Worm (Caenorhabditis elegans): ENCODE results near the gene K12H4.3.

The K12H4.3 gene

ce11 chrIII:8030963-8031362 is 14.9 kb upstream of the K12H4.3 start, which contains the start of gene F44B9.9:
Gene F44B9.9, minus strand, starts transcription at chrIII:8031063.
- TF ChIP-seq dao-5 (tag; optimal IDR thresholded peaks at IDR 0.05) (no peak), W03F9.2 (tag; optimal IDR thresholded peaks at IDR 0.05) (no peak), him-1 (tag; optimal IDR thresholded peaks at IDR 0.05) (no peak)

ce11 chrIII:8033534-8033933 is 12.3 kb upstream of the K12H4.3 start, which contains the start of gene F44B9.10:
Gene F44B9.10, minus strand, starts transcription at chrIII:8033634.
- TF ChIP-seq him-1 (tag; optimal IDR thresholded peaks at IDR 0.05) (no peak), W03F9.2 (tag; optimal IDR thresholded peaks at IDR 0.05) (no peak), dao-5 (tag; optimal IDR thresholded peaks at IDR 0.05) (no peak)

ce11 chrIII:8036050-8036449 is 9.8 kb upstream of the K12H4.3 start:
- TF ChIP-seq dao-5 (tag; optimal IDR thresholded peaks at IDR 0.05) (no peak), him-1 (tag; optimal IDR thresholded peaks at IDR 0.05) (no peak), W03F9.2 (tag; optimal IDR thresholded peaks at IDR 0.05) (no peak)

- TF ChIP-seq him-1 (tag; optimal IDR thresholded peaks at IDR 0.05) (no peak), dao-5 (tag; optimal IDR thresholded peaks at IDR 0.05) (no peak), W03F9.2 (tag; optimal IDR thresholded peaks at IDR 0.05) (no peak)
These were observed 9.3 kb upstream of the K12H4.3 start for ce11 chrIII:8036497-8036896.

- no peak for TF ChIP-seq W03F9.2 (tag; optimal IDR thresholded peaks at IDR 0.05)
- no peak for TF ChIP-seq him-1 (tag; optimal IDR thresholded peaks at IDR 0.05)
- no peak for TF ChIP-seq dao-5 (tag; optimal IDR thresholded peaks at IDR 0.05)
These were observed 7.9 kb upstream of the K12H4.3 start, which contains the start of gene dpf-6 for ce11 chrIII:8037941-8038340. Gene dpf-6, plus strand, starts transcription at chrIII:8038241.

ce11 chrIII:8042775-8043174 is 3.1 kb upstream of the K12H4.3 start, which contains the start of gene K12H4.6:
Gene K12H4.6, minus strand, starts transcription at chrIII:8042875.
- TF ChIP-seq W03F9.2 (tag; optimal IDR thresholded peaks at IDR 0.05) (no peak), dao-5 (tag; optimal IDR thresholded peaks at IDR 0.05) (no peak), him-1 (tag; optimal IDR thresholded peaks at IDR 0.05) (no peak)

- peak; percentile 98 for TF ChIP-seq W03F9.2 (tag; optimal IDR thresholded peaks at IDR 0.05)
- TF ChIP-seq him-1 (tag; optimal IDR thresholded peaks at IDR 0.05): peak; percentile 97
- peak; percentile 65 for TF ChIP-seq dao-5 (tag; optimal IDR thresholded peaks at IDR 0.05)
These were observed 2.0 kb upstream of the K12H4.3 start for ce11 chrIII:8043784-8044183.

ce11 chrIII:8044187-8044586 is 1.6 kb upstream of the K12H4.3 start, which contains the start of gene K12H4.5:
Gene K12H4.5, plus strand, starts transcription at chrIII:8044487.
- no peak for TF ChIP-seq W03F9.2 (tag; optimal IDR thresholded peaks at IDR 0.05)
- no peak for TF ChIP-seq him-1 (tag; optimal IDR thresholded peaks at IDR 0.05)
- TF ChIP-seq dao-5 (tag; optimal IDR thresholded peaks at IDR 0.05): no peak

ce11 chrIII:8044717-8045116 is 1.1 kb upstream of the K12H4.3 start, which contains the start of gene spcs-3:
Gene spcs-3, plus strand, starts transcription at chrIII:8045017.
- TF ChIP-seq W03F9.2 (tag; optimal IDR thresholded peaks at IDR 0.05) (no peak), him-1 (tag; optimal IDR thresholded peaks at IDR 0.05) (no peak), dao-5 (tag; optimal IDR thresholded peaks at IDR 0.05) (no peak)

- no peak for TF ChIP-seq W03F9.2 (tag; optimal IDR thresholded peaks at IDR 0.05)
- TF ChIP-seq dao-5 (tag; optimal IDR thresholded peaks at IDR 0.05): no peak
- TF ChIP-seq him-1 (tag; optimal IDR thresholded peaks at IDR 0.05): no peak
These were observed 1.6 kb downstream of the K12H4.3 start, which contains the start of gene K12H4.2 for ce11 chrIII:8047412-8047811. Gene K12H4.2, plus strand, starts transcription at chrIII:8047712.

- TF ChIP-seq W03F9.2 (tag; optimal IDR thresholded peaks at IDR 0.05): no peak
- no peak for TF ChIP-seq him-1 (tag; optimal IDR thresholded peaks at IDR 0.05)
- no peak for TF ChIP-seq dao-5 (tag; optimal IDR thresholded peaks at IDR 0.05)
These were observed 5.1 kb downstream of the K12H4.3 start, which contains the start of gene K12H4.7 for ce11 chrIII:8050944-8051343. Gene K12H4.7, minus strand, starts transcription at chrIII:8051081.

ce11 chrIII:8051838-8052237 is 6.0 kb downstream of the K12H4.3 start:
- TF ChIP-seq dao-5 (tag; optimal IDR thresholded peaks at IDR 0.05) (no peak), him-1 (tag; optimal IDR thresholded peaks at IDR 0.05) (no peak), W03F9.2 (tag; optimal IDR thresholded peaks at IDR 0.05) (no peak)

- TF ChIP-seq him-1 (tag; optimal IDR thresholded peaks at IDR 0.05): no peak
These were observed 15.3 kb downstream of the K12H4.3 start for ce11 chrIII:8061114-8061513.

- TF ChIP-seq him-1 (tag; optimal IDR thresholded peaks at IDR 0.05): no peak
- no peak for TF ChIP-seq W03F9.2 (tag; optimal IDR thresholded peaks at IDR 0.05)
- no peak for TF ChIP-seq dao-5 (tag; optimal IDR thresholded peaks at IDR 0.05)
These were observed 17.8 kb downstream of the K12H4.3 start for ce11 chrIII:8063659-8064058.

- no peak for TF ChIP-seq him-1 (tag; optimal IDR thresholded peaks at IDR 0.05)
- no peak for TF ChIP-seq W03F9.2 (tag; optimal IDR thresholded peaks at IDR 0.05)
- TF ChIP-seq dao-5 (tag; optimal IDR thresholded peaks at IDR 0.05): no peak
These were observed 19.3 kb downstream of the K12H4.3 start for ce11 chrIII:8065101-8065500.
